1 worm cellular context compared by ENCODE assay signal in the genomic region with DNA sequence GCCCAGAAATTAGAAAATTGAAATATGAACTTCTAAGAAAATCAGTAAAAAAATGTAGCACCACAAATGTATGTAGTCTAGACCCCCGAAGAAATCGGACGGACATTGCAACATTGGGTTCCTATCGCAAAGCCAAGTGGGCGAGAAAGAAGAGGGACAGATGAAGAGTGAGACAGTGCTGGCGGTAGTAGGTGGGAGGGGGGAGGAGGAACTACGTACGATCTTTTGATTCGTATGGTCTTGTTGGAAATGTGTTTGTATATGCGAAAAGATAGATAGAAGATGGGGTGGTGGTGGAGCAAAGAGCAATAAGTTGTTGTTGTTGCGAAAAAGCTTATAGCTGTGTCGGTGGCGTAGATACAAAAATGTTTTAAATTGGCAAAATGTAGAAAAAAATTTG.
TF ChIP-seq lines count a peak whose summit lies in the region.

No protein-coding gene starts in this region.

TF ChIP-seq in whole organism, L1 larva, 84 proteins besides CTCF, POLR2A, EP300 and RAD21 (continued from another document):
- TF ChIP-seq lin-39 (tag; optimal IDR thresholded peaks at IDR 0.05; lab: Kevin White, UChicago), result no peak
